5 fruit fly cellular contexts compared by ENCODE assay signal in the genomic region with DNA sequence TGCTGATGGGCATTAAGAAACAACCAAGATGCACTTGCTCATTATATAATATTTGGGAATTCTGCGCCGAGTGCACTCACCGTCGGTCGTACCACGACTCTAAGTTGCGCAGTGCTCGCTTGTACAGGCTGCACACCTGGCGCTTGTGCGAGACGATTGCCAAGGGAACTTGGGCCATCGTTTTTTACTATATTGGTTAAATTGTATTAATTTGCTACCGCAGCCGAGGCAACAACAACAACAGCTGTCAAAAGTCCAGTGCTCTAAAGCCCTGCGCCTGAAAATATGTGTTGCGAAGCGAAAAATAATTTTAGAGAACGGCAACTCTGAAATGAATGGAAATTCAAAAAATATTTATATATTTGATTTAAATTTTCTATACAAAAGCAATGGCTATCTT.
TF ChIP-seq lines count a peak whose summit lies in the region.

A gene (minus strand): TSS at position 349 of the 400 bp plus-strand sequence.

- TF ChIP-seq CTCF in whole organism, embryonic (GFP tag; optimal IDR thresholded peaks at IDR 0.05; lab: Kevin White, UChicago), result peak; percentile 8

TF ChIP-seq in whole organism, adult, 20 proteins besides CTCF, POLR2A, EP300 and RAD21 (continues in another document):
- peak; percentile 97 for TF ChIP-seq CG14711 (tag; optimal IDR thresholded peaks at IDR 0.05; lab: Kevin White, UChicago)
- peak; percentile 57 for TF ChIP-seq CG5204 (GFP tag; optimal IDR thresholded peaks at IDR 0.05; lab: Kevin White, UChicago)
- peak; percentile 62 for TF ChIP-seq ovo (GFP tag; optimal IDR thresholded peaks at IDR 0.05; lab: Kevin White, UChicago)
- TF ChIP-seq tj (GFP tag; optimal IDR thresholded peaks at IDR 0.05; lab: Kevin White, UChicago), result peak; percentile 4
- TF ChIP-seq CG33017 (tag; optimal IDR thresholded peaks at IDR 0.05; lab: Kevin White, UChicago), result peak; percentile 55
- TF ChIP-seq kay (GFP tag; lab: Kevin White, UChicago; ENCODE audit: borderline replicate concordance), result no peak
- peak; percentile 36 for TF ChIP-seq cic (GFP tag; optimal IDR thresholded peaks at IDR 0.05; lab: Kevin White, UChicago)
- TF ChIP-seq CG11617 (GFP tag; optimal IDR thresholded peaks at IDR 0.05; lab: Kevin White, UChicago), result peak; percentile 51
- peak; percentile 49 for TF ChIP-seq toe (GFP tag; optimal IDR thresholded peaks at IDR 0.05; lab: Kevin White, UChicago)
- TF ChIP-seq CG7101 (tag; optimal IDR thresholded peaks at IDR 0.05; lab: Kevin White, UChicago), result peak; percentile 84
- TF ChIP-seq bab1 (GFP tag; optimal IDR thresholded peaks at IDR 0.05; lab: Kevin White, UChicago), result peak; percentile 81
- peak; percentile 41 for TF ChIP-seq Hr96 (GFP tag; optimal IDR thresholded peaks at IDR 0.05; lab: Kevin White, UChicago)
- peak; percentile 41 for TF ChIP-seq CG7045 (GFP tag; optimal IDR thresholded peaks at IDR 0.05; lab: Kevin White, UChicago)
- TF ChIP-seq cnc (optimal IDR thresholded peaks at IDR 0.05; lab: Kevin White, UChicago), result no peak
- peak; percentile 84 for TF ChIP-seq CG12768 (GFP tag; optimal IDR thresholded peaks at IDR 0.05; lab: Kevin White, UChicago)
- peak; percentile 79 for TF ChIP-seq Mnt (GFP tag; optimal IDR thresholded peaks at IDR 0.05; lab: Kevin White, UChicago)
- TF ChIP-seq pad (GFP tag; optimal IDR thresholded peaks at IDR 0.05; lab: Kevin White, UChicago), result peak; percentile 77

TF ChIP-seq in whole organism, embryonic, 481 proteins besides CTCF, POLR2A, EP300 and RAD21 (continues in another document):
- TF ChIP-seq gt (GFP tag; IDR thresholded peaks at IDR 0.05; lab: Robert Waterston, UW) (no peak), salm (tag; optimal IDR thresholded peaks at IDR 0.05; lab: Kevin White, UChicago) (no peak), CG5245 (GFP tag; optimal IDR thresholded peaks at IDR 0.05; lab: Kevin White, UChicago) (peak; percentile 25), Sry-δ (GFP tag; optimal IDR thresholded peaks at IDR 0.05; lab: Kevin White, UChicago) (peak; percentile 10), mld (GFP tag; IDR thresholded peaks at IDR 0.05; lab: Robert Waterston, UW; ENCODE audit: partially characterized antibody) (no peak), cad (GFP tag; optimal IDR thresholded peaks at IDR 0.05; lab: Kevin White, UChicago) (no peak), CG10979 (tag; optimal IDR thresholded peaks at IDR 0.05; lab: Kevin White, UChicago) (peak; percentile 22), CG43689 (GFP tag; IDR thresholded peaks at IDR 0.05; lab: Robert Waterston, UW) (no peak), pum (GFP tag; optimal IDR thresholded peaks at IDR 0.05; lab: Kevin White, UChicago) (peak; percentile 26), knrl (GFP tag; IDR thresholded peaks at IDR 0.05; lab: Robert Waterston, UW; ENCODE audit: partially characterized antibody) (no peak), CG11560 (tag; IDR thresholded peaks at IDR 0.05; lab: Robert Waterston, UW) (no peak), wdn (GFP tag; IDR thresholded peaks at IDR 0.05; lab: Robert Waterston, UW) (peak; percentile 22; the same call in 1 of the 2 replicates), ind (GFP tag; optimal IDR thresholded peaks at IDR 0.05; lab: Kevin White, UChicago) (peak; percentile 46), az2 (GFP tag; optimal IDR thresholded peaks at IDR 0.05; lab: Kevin White, UChicago) (peak; percentile 24), MTF-1 (GFP tag; optimal IDR thresholded peaks at IDR 0.05; lab: Kevin White, UChicago; ENCODE audit: borderline replicate concordance) (no peak), CG31441 (GFP tag; IDR thresholded peaks at IDR 0.05; lab: Robert Waterston, UW) (peak; percentile 39; the same call in 1 of the 2 replicates), kni (GFP tag; optimal IDR thresholded peaks at IDR 0.05; lab: Kevin White, UChicago) (no peak)

TF ChIP-seq in whole organism, prepupa, 60 proteins besides CTCF, POLR2A, EP300 and RAD21 (continues in another document):
- TF ChIP-seq CG8319 (GFP tag; optimal IDR thresholded peaks at IDR 0.05; lab: Kevin White, UChicago) (no peak), CG4318 (GFP tag; optimal IDR thresholded peaks at IDR 0.05; lab: Kevin White, UChicago) (no peak), Eip93F (GFP tag; optimal IDR thresholded peaks at IDR 0.05; lab: Kevin White, UChicago) (no peak), Lpt (GFP tag; optimal IDR thresholded peaks at IDR 0.05; lab: Kevin White, UChicago) (no peak), OdsH (GFP tag; optimal IDR thresholded peaks at IDR 0.05; lab: Kevin White, UChicago) (peak; percentile 27), CG31627 (GFP tag; optimal IDR thresholded peaks at IDR 0.05; lab: Kevin White, UChicago) (peak; percentile 45), CG10669 (GFP tag; optimal IDR thresholded peaks at IDR 0.05; lab: Kevin White, UChicago) (no peak), achi (GFP tag; optimal IDR thresholded peaks at IDR 0.05; lab: Kevin White, UChicago) (peak; percentile 99), CG15336 (GFP tag; IDR thresholded peaks at IDR 0.05; lab: Robert Waterston, UW) (no peak), CG11762 (GFP tag; optimal IDR thresholded peaks at IDR 0.05; lab: Kevin White, UChicago; ENCODE audit: insufficient read depth) (no peak), acj6 (GFP tag; optimal IDR thresholded peaks at IDR 0.05; lab: Kevin White, UChicago) (no peak), pdm3 (GFP tag; optimal IDR thresholded peaks at IDR 0.05; lab: Kevin White, UChicago) (peak; percentile 31), Sox15 (GFP tag; optimal IDR thresholded peaks at IDR 0.05; lab: Kevin White, UChicago) (no peak), CG8119 (GFP tag; IDR thresholded peaks at IDR 0.05; lab: Robert Waterston, UW) (no peak), CG6808 (GFP tag; optimal IDR thresholded peaks at IDR 0.05; lab: Kevin White, UChicago) (no peak), CG9139 (GFP tag; optimal IDR thresholded peaks at IDR 0.05; lab: Kevin White, UChicago) (no peak), CG32006 (GFP tag; optimal IDR thresholded peaks at IDR 0.05; lab: Kevin White, UChicago) (no peak), CG3919 (GFP tag; optimal IDR thresholded peaks at IDR 0.05; lab: Kevin White, UChicago) (peak; percentile 18), Sox102F (GFP tag; optimal IDR thresholded peaks at IDR 0.05; lab: Kevin White, UChicago) (peak; percentile 19)

TF ChIP-seq in whole organism, pupa, 21 proteins besides CTCF, POLR2A, EP300 and RAD21:
- TF ChIP-seq CG17806 (tag; optimal IDR thresholded peaks at IDR 0.05; lab: Kevin White, UChicago) (no peak), CG15710 (tag; optimal IDR thresholded peaks at IDR 0.05; lab: Kevin White, UChicago) (peak; percentile 17), CG13204 (GFP tag; optimal IDR thresholded peaks at IDR 0.05; lab: Kevin White, UChicago) (no peak), CG12605 (GFP tag; IDR thresholded peaks at IDR 0.05; lab: Robert Waterston, UW) (no peak), CG10348 (GFP tag; IDR thresholded peaks at IDR 0.05; lab: Robert Waterston, UW) (no peak), Snoo (tag; optimal IDR thresholded peaks at IDR 0.05; lab: Kevin White, UChicago) (peak; percentile 38), EcR (GFP tag; optimal IDR thresholded peaks at IDR 0.05; lab: Kevin White, UChicago) (no peak), gl (tag; optimal IDR thresholded peaks at IDR 0.05; lab: Kevin White, UChicago) (no peak), CG8159 (tag; optimal IDR thresholded peaks at IDR 0.05; lab: Kevin White, UChicago) (no peak), fd96Ca (GFP tag; IDR thresholded peaks at IDR 0.05; lab: Robert Waterston, UW) (no peak)

TF ChIP-seq in whole organism, wandering third instar larva, 38 proteins besides CTCF, POLR2A, EP300 and RAD21 (continues in another document):
- TF ChIP-seq fru (GFP tag; optimal IDR thresholded peaks at IDR 0.05; lab: Kevin White, UChicago) (peak; percentile 30), foxo (GFP tag; optimal IDR thresholded peaks at IDR 0.05; lab: Kevin White, UChicago) (peak in 1 of 2 experiments; percentile 65), h (GFP tag; optimal IDR thresholded peaks at IDR 0.05; lab: Kevin White, UChicago) (peak; percentile 69), sage (GFP tag; optimal IDR thresholded peaks at IDR 0.05; lab: Kevin White, UChicago) (peak; percentile 50), pan (optimal IDR thresholded peaks at IDR 0.05; lab: Kevin White, UChicago) (no peak), dsf (GFP tag; optimal IDR thresholded peaks at IDR 0.05; lab: Kevin White, UChicago; ENCODE audit: borderline replicate concordance) (peak; percentile 19), CrebA (GFP tag; optimal IDR thresholded peaks at IDR 0.05; lab: Kevin White, UChicago; ENCODE audit: borderline replicate concordance) (no peak), Abd-B (GFP tag; optimal IDR thresholded peaks at IDR 0.05; lab: Kevin White, UChicago) (no peak), Hr78 (GFP tag; optimal IDR thresholded peaks at IDR 0.05; lab: Kevin White, UChicago) (no peak), N (GFP tag; optimal IDR thresholded peaks at IDR 0.05; lab: Kevin White, UChicago) (no peak), rgr (GFP tag; optimal IDR thresholded peaks at IDR 0.05; lab: Kevin White, UChicago) (peak; percentile 75), ey (GFP tag; optimal IDR thresholded peaks at IDR 0.05; lab: Kevin White, UChicago) (peak; percentile 23), lola (GFP tag; optimal IDR thresholded peaks at IDR 0.05; lab: Kevin White, UChicago) (no peak), brk (GFP tag; optimal IDR thresholded peaks at IDR 0.05; lab: Kevin White, UChicago) (no peak), psq (GFP tag; optimal IDR thresholded peaks at IDR 0.05; lab: Kevin White, UChicago) (peak; percentile 29), Rel (GFP tag; optimal IDR thresholded peaks at IDR 0.05; lab: Kevin White, UChicago) (no peak), Rel (tag; optimal IDR thresholded peaks at IDR 0.05; lab: Kevin White, UChicago) (no peak), GATAd (GFP tag; optimal IDR thresholded peaks at IDR 0.05; lab: Kevin White, UChicago) (peak; percentile 16), jim (GFP tag; optimal IDR thresholded peaks at IDR 0.05; lab: Kevin White, UChicago) (no peak), Vsx2 (GFP tag; optimal IDR thresholded peaks at IDR 0.05; lab: Kevin White, UChicago; ENCODE audit: partially characterized antibody) (no peak), sv (GFP tag; optimal IDR thresholded peaks at IDR 0.05; lab: Kevin White, UChicago) (peak; percentile 26), Dif (GFP tag; optimal IDR thresholded peaks at IDR 0.05; lab: Kevin White, UChicago; ENCODE audit: partially characterized antibody) (no peak), Myc (optimal IDR thresholded peaks at IDR 0.05; lab: Kevin White, UChicago) (no peak), Hnf4 (GFP tag; optimal IDR thresholded peaks at IDR 0.05; lab: Kevin White, UChicago) (peak; percentile 80), Hr83 (GFP tag; optimal IDR thresholded peaks at IDR 0.05; lab: Kevin White, UChicago; ENCODE audit: poor library complexity, severe bottlenecking) (peak; percentile 86), dmrt93B (GFP tag; optimal IDR thresholded peaks at IDR 0.05; lab: Kevin White, UChicago) (no peak), tai (GFP tag; optimal IDR thresholded peaks at IDR 0.05; lab: Kevin White, UChicago) (no peak), Jra (GFP tag; optimal IDR thresholded peaks at IDR 0.05; lab: Kevin White, UChicago) (peak; percentile 47), CG9705 (GFP tag; optimal IDR thresholded peaks at IDR 0.05; lab: Kevin White, UChicago) (peak; percentile 42), Sp1 (GFP tag; optimal IDR thresholded peaks at IDR 0.05; lab: Kevin White, UChicago) (peak; percentile 28)
